Fruit fly (Drosophila melanogaster) whole organism, prepupa: ENCODE data around the gene tsh.
A peak's percentile ranks its signal among the peaks of the same experiment; 100 is the strongest.

Experiments
- CG10669 ChIP-seq: fragments of 200-800 bp; sonication (Bioruptor generic); optimal IDR thresholded peaks from 3 replicates; lab custom pipeline; 2018; ENCODE audit warnings: missing biosample characterization, mild to moderate bottlenecking, missing genetic modification characterization, moderate library complexity
- CG11294 ChIP-seq: fragments of 200-800 bp; sonication (Bioruptor generic); IDR thresholded peaks from 2 replicates; pipeline ENCODE4 v1.3.6; 2022; ENCODE audit warnings: missing biosample characterization, missing genetic modification characterization
- CG11762 ChIP-seq: fragments of 200-800 bp; sonication (Bioruptor generic); optimal IDR thresholded peaks from 3 replicates; lab custom pipeline; 2016; ENCODE audit warnings: missing biosample characterization, missing genetic modification characterization; ENCODE audit not compliant: insufficient read depth
- CG11902 ChIP-seq: fragments of 200-800 bp; sonication (Bioruptor generic); optimal IDR thresholded peaks from 3 replicates; lab custom pipeline; 2016; ENCODE audit warnings: missing biosample characterization, missing genetic modification characterization
- CG16779 ChIP-seq: fragments of 200-800 bp; sonication (Bioruptor generic); optimal IDR thresholded peaks from 3 replicates; lab custom pipeline; 2017; ENCODE audit warnings: missing biosample characterization, mild to moderate bottlenecking, missing genetic modification characterization
- CG3032 ChIP-seq: fragments of 200-800 bp; optimal IDR thresholded peaks from 2 replicates; lab custom pipeline; 2019; ENCODE audit warnings: missing biosample characterization, mild to moderate bottlenecking, missing genetic modification characterization, moderate library complexity
- CG31627 ChIP-seq: fragments of 200-800 bp; sonication (Bioruptor generic); optimal IDR thresholded peaks from 3 replicates; lab custom pipeline; 2016; ENCODE audit warnings: missing biosample characterization, missing genetic modification characterization
- CG32006 ChIP-seq: fragments of 200-800 bp; sonication (Bioruptor generic); optimal IDR thresholded peaks from 3 replicates; lab custom pipeline; 2017; ENCODE audit warnings: missing biosample characterization, mild to moderate bottlenecking, missing genetic modification characterization
- CG34406 ChIP-seq: fragments of 200-800 bp; sonication (Bioruptor generic); optimal IDR thresholded peaks from 3 replicates; lab custom pipeline; 2016; ENCODE audit warnings: missing biosample characterization, missing genetic modification characterization
- CG3919 ChIP-seq: fragments of 200-800 bp; sonication (Bioruptor generic); optimal IDR thresholded peaks from 3 replicates; lab custom pipeline; 2016; ENCODE audit warnings: missing biosample characterization, missing genetic modification characterization
- CG6163 ChIP-seq: fragments of 200-800 bp; sonication (Bioruptor generic); IDR thresholded peaks from 3 replicates; pipeline ENCODE4 v1.3.6; 2022; ENCODE audit warnings: missing biosample characterization, missing genetic modification characterization
- CG6276 ChIP-seq: fragments of 200-800 bp; sonication (Bioruptor generic); optimal IDR thresholded peaks from 2 replicates; lab custom pipeline; 2017; ENCODE audit warnings: missing biosample characterization, mild to moderate bottlenecking, missing genetic modification characterization
- CG6792 ChIP-seq: fragments of 200-800 bp; sonication (Bioruptor generic); optimal IDR thresholded peaks from 3 replicates; lab custom pipeline; 2016; ENCODE audit warnings: missing biosample characterization, missing genetic modification characterization
- CG6808 ChIP-seq: fragments of 200-800 bp; sonication (Bioruptor generic); optimal IDR thresholded peaks from 3 replicates; lab custom pipeline; 2017; ENCODE audit warnings: missing biosample characterization, missing genetic modification characterization, mild to moderate bottlenecking, moderate library complexity, missing genetic modification reagents
- CG8119 ChIP-seq: fragments of 200-800 bp; sonication (Bioruptor generic); IDR thresholded peaks from 3 replicates; pipeline ENCODE4 v1.3.6; 2022; ENCODE audit warnings: missing biosample characterization, missing genetic modification characterization
- CG8319 ChIP-seq: fragments of 200-800 bp; sonication (Bioruptor generic); optimal IDR thresholded peaks from 3 replicates; lab custom pipeline; 2016; ENCODE audit warnings: missing biosample characterization, missing genetic modification characterization
- CG8632 ChIP-seq: fragments of 200-800 bp; sonication (Bioruptor generic); optimal IDR thresholded peaks from 3 replicates; lab custom pipeline; 2016; ENCODE audit warnings: missing biosample characterization, missing genetic modification characterization
- CG9139 ChIP-seq: fragments of 200-800 bp; sonication (Bioruptor generic); optimal IDR thresholded peaks from 3 replicates; lab custom pipeline; 2017; ENCODE audit warnings: missing biosample characterization, mild to moderate bottlenecking, missing genetic modification characterization
- Eip75B ChIP-seq: fragments of 200-800 bp; sonication (Bioruptor generic); optimal IDR thresholded peaks from 3 replicates; lab custom pipeline; 2016; ENCODE audit warnings: missing biosample characterization, missing genetic modification characterization
- Eip78C ChIP-seq: fragments of 200-800 bp; sonication (Bioruptor generic); peaks from one replicate; lab custom pipeline; 2016; ENCODE audit warnings: missing biosample characterization, missing genetic modification characterization
- Eip93F ChIP-seq: fragments of 200-800 bp; sonication (Bioruptor generic); optimal IDR thresholded peaks from 2 replicates; lab custom pipeline; 2016; ENCODE audit warnings: missing biosample characterization, mild to moderate bottlenecking, missing genetic modification characterization
- Ets21C ChIP-seq: fragments of 200-800 bp; sonication (Bioruptor generic); optimal IDR thresholded peaks from 3 replicates; lab custom pipeline; 2016; ENCODE audit warnings: missing biosample characterization, missing genetic modification characterization
- Ets96B ChIP-seq: fragments of 200-800 bp; optimal IDR thresholded peaks from 2 replicates; lab custom pipeline; 2019; ENCODE audit warnings: missing biosample characterization, mild to moderate bottlenecking, missing genetic modification characterization, moderate library complexity
- Gug ChIP-seq: fragments of 200-800 bp; sonication (Bioruptor generic); IDR thresholded peaks from 2 replicates; pipeline ENCODE4 v1.3.6; 2022; ENCODE audit warnings: missing biosample characterization, missing genetic modification characterization
- Hr39 ChIP-seq: fragments of 200-800 bp; sonication (Bioruptor generic); optimal IDR thresholded peaks from 2 replicates; lab custom pipeline; 2016; ENCODE audit warnings: missing biosample characterization, missing genetic modification characterization
- Hr4 ChIP-seq: fragments of 200-800 bp; sonication (Bioruptor generic); optimal IDR thresholded peaks from 3 replicates; lab custom pipeline; 2016; ENCODE audit warnings: missing biosample characterization, missing genetic modification characterization
- Lpt ChIP-seq: fragments of 200-800 bp; sonication (Bioruptor generic); optimal IDR thresholded peaks from 3 replicates; lab custom pipeline; 2016; ENCODE audit warnings: missing biosample characterization, missing genetic modification characterization
- Met ChIP-seq: fragments of 200-800 bp; sonication (Bioruptor generic); optimal IDR thresholded peaks from 3 replicates; lab custom pipeline; 2016; ENCODE audit warnings: missing biosample characterization, missing genetic modification characterization
- OdsH ChIP-seq: fragments of 200-800 bp; sonication (Bioruptor generic); optimal IDR thresholded peaks from 3 replicates; lab custom pipeline; 2016; ENCODE audit warnings: missing biosample characterization, missing genetic modification characterization
- Smox ChIP-seq: fragments of 200-800 bp; sonication (Bioruptor generic); optimal IDR thresholded peaks from 3 replicates; lab custom pipeline; 2016; ENCODE audit warnings: missing biosample characterization, missing genetic modification characterization
- Sox102F ChIP-seq: fragments of 200-800 bp; sonication (Bioruptor generic); optimal IDR thresholded peaks from 2 replicates; lab custom pipeline; 2016; ENCODE audit warnings: missing biosample characterization, mild to moderate bottlenecking, missing genetic modification characterization
- Sox14 ChIP-seq: fragments of 200-800 bp; sonication (Bioruptor generic); optimal IDR thresholded peaks from 3 replicates; lab custom pipeline; 2016; ENCODE audit warnings: missing biosample characterization, missing genetic modification characterization
- achi ChIP-seq: fragments of 200-800 bp; sonication (Bioruptor generic); optimal IDR thresholded peaks from 3 replicates; lab custom pipeline; 2016; ENCODE audit warnings: missing biosample characterization, missing genetic modification characterization
- acj6 ChIP-seq: fragments of 200-800 bp; sonication (Bioruptor generic); optimal IDR thresholded peaks from 3 replicates; lab custom pipeline; 2016; ENCODE audit warnings: missing biosample characterization, missing genetic modification characterization
- cyc ChIP-seq: fragments of 200-800 bp; sonication (Bioruptor generic); optimal IDR thresholded peaks from 3 replicates; lab custom pipeline; 2016; ENCODE audit warnings: missing biosample characterization, missing genetic modification characterization
- dac ChIP-seq: fragments of 200-800 bp; sonication (Bioruptor generic); optimal IDR thresholded peaks from 2 replicates; lab custom pipeline; 2017; ENCODE audit warnings: missing biosample characterization, mild to moderate bottlenecking, missing genetic modification characterization
- eg ChIP-seq: fragments of 200-800 bp; sonication (Bioruptor generic); IDR thresholded peaks from 3 replicates; pipeline ENCODE4 v1.3.6; 2022; ENCODE audit warnings: missing biosample characterization, missing genetic modification characterization
- esn ChIP-seq: fragments of 200-800 bp; sonication (Bioruptor generic); optimal IDR thresholded peaks from 2 replicates; lab custom pipeline; 2016; ENCODE audit warnings: missing biosample characterization, mild to moderate bottlenecking, missing genetic modification characterization, moderate library complexity
- fkh ChIP-seq: fragments of 200-800 bp; sonication (Bioruptor generic); optimal IDR thresholded peaks from 3 replicates; lab custom pipeline; 2017; ENCODE audit warnings: missing biosample characterization, mild to moderate bottlenecking, missing genetic modification characterization, moderate library complexity
- lz ChIP-seq: fragments of 200-800 bp; sonication (Bioruptor generic); optimal IDR thresholded peaks from 3 replicates; lab custom pipeline; 2016; ENCODE audit warnings: missing biosample characterization, missing genetic modification characterization
- net ChIP-seq: fragments of 200-800 bp; sonication (Bioruptor generic); optimal IDR thresholded peaks from 3 replicates; lab custom pipeline; 2016; ENCODE audit warnings: missing biosample characterization, missing genetic modification characterization
- pdm3 ChIP-seq: fragments of 200-800 bp; sonication (Bioruptor generic); optimal IDR thresholded peaks from 3 replicates; lab custom pipeline; 2016; ENCODE audit warnings: missing biosample characterization, missing genetic modification characterization
- salr ChIP-seq, 2 experiments: fragments of 200-800 bp; sonication (Bioruptor generic); optimal IDR thresholded peaks; 3 replicates each; lab custom pipeline; 2016 to 2018; ENCODE audit warnings: missing biosample characterization in 2 of 2, missing genetic modification characterization in 2 of 2, mild to moderate bottlenecking in 1 of 2
- spab ChIP-seq: fragments of 200-800 bp; sonication (Bioruptor generic); optimal IDR thresholded peaks from 2 replicates; lab custom pipeline; 2017; ENCODE audit warnings: missing biosample characterization, mild to moderate bottlenecking, missing genetic modification characterization, missing genetic modification reagents
- ss ChIP-seq, 2 experiments: fragments of 200-800 bp; sonication (Bioruptor generic); optimal IDR thresholded peaks; 2 replicates in 1 of 2; 3 replicates in 1 of 2; lab custom pipeline; 2017 to 2018; ENCODE audit warnings: mild to moderate bottlenecking in 2 of 2, missing biosample characterization in 2 of 2, missing genetic modification characterization in 2 of 2, moderate library complexity in 1 of 2
- svp ChIP-seq: fragments of 200-800 bp; sonication (Bioruptor generic); peaks from one replicate; lab custom pipeline; 2016; ENCODE audit warnings: missing biosample characterization, missing genetic modification characterization
- topi ChIP-seq: fragments of 200-800 bp; sonication (Bioruptor generic); optimal IDR thresholded peaks from 3 replicates; lab custom pipeline; 2016; ENCODE audit warnings: missing biosample characterization, missing genetic modification characterization
- vri ChIP-seq: fragments of 200-800 bp; sonication (Bioruptor generic); optimal IDR thresholded peaks from 3 replicates; lab custom pipeline; 2016; ENCODE audit warnings: missing biosample characterization, mild to moderate bottlenecking, missing genetic modification characterization

tsh gene

DNA sequence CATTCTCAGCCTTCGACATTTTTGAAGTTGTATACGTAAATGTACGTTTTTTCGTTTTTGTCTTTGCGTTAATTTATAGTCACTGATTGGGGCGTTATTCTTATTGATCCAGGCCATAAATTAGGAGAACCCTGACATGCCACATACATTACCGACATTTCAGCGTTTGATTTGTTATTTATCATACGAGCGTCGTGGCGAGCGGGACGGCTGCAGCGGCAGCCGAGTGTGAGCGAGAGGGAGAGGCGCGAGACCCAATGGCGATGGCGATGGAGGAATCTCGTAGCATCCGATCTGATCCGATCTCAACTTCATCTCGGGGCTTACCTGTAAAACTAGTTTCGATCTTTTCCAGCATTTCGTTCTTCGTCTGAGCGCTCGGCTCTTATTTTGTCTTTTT is 38.0 kb downstream of the tsh start:
- TF ChIP-seq ss (GFP tag; optimal IDR thresholded peaks at IDR 0.05; lab: Kevin White, UChicago) (peak in 1 of 2 experiments; percentile 32), CG6792 (GFP tag; lab: Kevin White, UChicago) (no peak), CG9139 (peak; percentile 20)

DNA sequence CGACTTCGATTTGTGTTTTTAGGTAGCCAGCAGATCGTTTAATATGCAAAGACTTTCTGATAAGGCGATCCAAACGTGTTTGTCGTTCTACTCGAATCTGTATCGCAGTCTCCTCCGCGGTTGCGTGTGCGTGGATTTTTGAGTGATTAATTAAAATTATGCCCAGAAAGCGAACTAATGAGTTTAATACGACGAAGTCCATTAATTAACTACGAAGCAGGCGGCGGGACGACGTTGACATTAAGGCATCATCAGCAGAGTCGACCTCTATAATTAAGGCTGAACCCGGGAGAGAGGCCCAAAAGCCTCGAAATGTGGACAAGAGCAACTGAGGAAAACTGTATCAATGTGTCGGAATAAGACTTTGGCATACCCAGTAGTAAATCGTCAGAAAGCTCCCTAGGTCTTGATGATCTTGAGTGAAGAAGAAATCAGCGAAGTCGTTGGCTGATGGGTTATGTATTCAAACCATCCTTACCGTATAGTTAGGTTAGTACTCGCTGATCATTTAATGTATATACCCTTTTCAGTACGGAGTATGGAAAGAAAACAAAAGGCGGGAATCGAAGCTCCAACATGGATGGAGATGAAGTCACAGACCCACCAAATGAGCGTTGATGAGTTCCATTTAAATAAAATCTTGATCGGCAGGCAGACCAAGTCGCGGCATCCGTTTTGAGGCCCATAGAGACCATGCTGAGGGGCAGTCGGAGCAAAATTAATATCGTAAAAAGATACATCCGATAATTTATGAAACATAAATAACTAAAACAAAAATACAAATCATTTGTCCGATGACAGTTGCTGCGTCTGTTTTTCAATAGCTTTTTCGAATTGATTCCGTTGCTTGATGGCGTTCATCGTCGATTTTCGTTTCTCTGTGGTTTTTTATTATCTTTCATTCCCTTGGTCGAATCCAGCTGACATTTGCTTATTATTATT is 38.9 kb downstream of the tsh start:
- TF ChIP-seq esn (GFP tag; lab: Kevin White, UChicago) (peak; percentile 82), Gug (GFP tag; lab: Robert Waterston, UW) (no peak), CG8119 (GFP tag; lab: Robert Waterston, UW) (no peak), CG11762 (peak; percentile 45), Hr39 (GFP tag; lab: Kevin White, UChicago) (peak; percentile 90), Eip93F (GFP tag; lab: Kevin White, UChicago) (no peak), lz (GFP tag; lab: Kevin White, UChicago) (peak; percentile 84), Ets96B (tag; lab: Kevin White, UChicago) (peak; percentile 81), svp (GFP tag; lab: Kevin White, UChicago) (peak; percentile 94), CG10669 (GFP tag; lab: Kevin White, UChicago) (peak; percentile 82), CG8632 (GFP tag; lab: Kevin White, UChicago) (peak; percentile 77), acj6 (peak; percentile 74), Smox (GFP tag; lab: Kevin White, UChicago) (peak; percentile 70), CG34406 (GFP tag; lab: Kevin White, UChicago) (peak; percentile 84), CG3919 (peak; percentile 84), spab (GFP tag; lab: Kevin White, UChicago) (peak; percentile 74), OdsH (GFP tag; lab: Kevin White, UChicago) (peak; percentile 75), CG11294 (GFP tag; lab: Robert Waterston, UW) (no peak), achi (GFP tag; lab: Kevin White, UChicago) (peak; percentile 74), fkh (GFP tag; lab: Kevin White, UChicago) (peak; percentile 23), CG8319 (GFP tag; lab: Kevin White, UChicago) (peak; percentile 75), Eip78C (GFP tag; lab: Kevin White, UChicago) (peak; percentile 93), CG31627 (peak; percentile 90), CG16779 (tag; lab: Kevin White, UChicago) (no peak), CG6808 (peak; percentile 70), CG6276 (GFP tag; lab: Kevin White, UChicago) (no peak), Sox102F (GFP tag; lab: Kevin White, UChicago) (peak; percentile 80), Eip75B (GFP tag; lab: Kevin White, UChicago) (peak; percentile 82), salr (GFP tag; optimal IDR thresholded peaks at IDR 0.05; lab: Kevin White, UChicago) (peak; percentile 1 to 76), cyc (peak; percentile 85), CG3032 (tag; lab: Kevin White, UChicago) (peak; percentile 80), CG11902 (GFP tag; lab: Kevin White, UChicago) (peak; percentile 90), dac (GFP tag; lab: Kevin White, UChicago) (no peak), Hr4 (no peak), Met (GFP tag; lab: Kevin White, UChicago) (peak; percentile 80), vri (GFP tag; lab: Kevin White, UChicago) (peak; percentile 44), CG6163 (peak; percentile 65), Ets21C (GFP tag; lab: Kevin White, UChicago) (peak; percentile 68), CG32006 (GFP tag; lab: Kevin White, UChicago) (no peak), pdm3 (GFP tag; lab: Kevin White, UChicago) (peak; percentile 81), topi (GFP tag; lab: Kevin White, UChicago) (peak; percentile 85), Lpt (GFP tag; lab: Kevin White, UChicago) (no peak), eg (GFP tag; lab: Robert Waterston, UW) (no peak), Sox14 (GFP tag; lab: Kevin White, UChicago) (peak; percentile 74), ss (GFP tag; optimal IDR thresholded peaks at IDR 0.05; lab: Kevin White, UChicago) (peak; percentile 15 to 66), net (GFP tag; lab: Kevin White, UChicago) (peak; percentile 32)
